Worm (Caenorhabditis elegans) whole organism, L4 larva: ENCODE measurements around the gene BE10.4.

Experiments
- dve-1 ChIP-seq: sonication (generic microtip); optimal IDR thresholded peaks from 2 replicates; lab custom pipeline; 2017; ENCODE audit warnings: antibody characterized with exemption, mild to moderate bottlenecking, missing genetic modification characterization, missing compliant biosample characterization; ENCODE audit not compliant: insufficient read depth
- lin-13 ChIP-seq: fragments of 150-350 bp; optimal IDR thresholded peaks from 2 replicates; lab custom pipeline; 2014; ENCODE audit warnings: missing biosample characterization, missing genetic modification reagents, missing genetic modification characterization
- nhr-11 ChIP-seq: fragments of 150-350 bp; optimal IDR thresholded peaks from 2 replicates; lab custom pipeline; 2014; ENCODE audit warnings: missing biosample characterization, missing genetic modification characterization

DNA sequence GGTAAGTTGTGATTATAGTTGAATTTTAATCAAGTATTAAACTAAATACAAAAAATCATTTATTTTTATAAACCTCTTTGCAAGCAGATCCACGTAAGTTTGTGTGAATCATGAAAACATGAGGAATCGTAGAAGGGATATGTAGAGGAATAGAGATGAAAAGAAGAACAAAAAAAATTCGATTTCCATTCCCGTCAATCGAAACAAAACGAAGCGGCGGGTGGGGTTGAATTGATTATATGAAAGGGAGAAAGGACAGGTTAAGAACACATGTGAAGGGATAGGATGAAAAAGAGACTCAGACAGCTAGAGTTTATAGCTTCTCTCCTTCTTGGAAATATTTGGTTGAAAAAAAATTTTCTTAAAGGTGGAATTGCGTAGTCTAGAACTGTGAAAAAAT, 46.8 kb downstream of the BE10.4 start:
- no peak for TF ChIP-seq nhr-11 (tag; lab: Kevin White, UChicago)
- TF ChIP-seq dve-1 = no peak
- no peak for TF ChIP-seq lin-13
